Worm (Caenorhabditis elegans) whole organism, late embryonic: Measurements from ENCODE around the gene cylc-1.

Experiments
- ama-1 ChIP-seq: fragments of 150-350 bp; optimal IDR thresholded peaks from 2 replicates; lab custom pipeline; 2014
- ceh-14 ChIP-seq: sonication (generic microtip); optimal IDR thresholded peaks from 2 replicates; lab custom pipeline; 2016; ENCODE audit warnings: missing genotype, missing genetic modification characterization, missing compliant biosample characterization
- ceh-48 ChIP-seq: sonication (generic microtip); optimal IDR thresholded peaks from 2 replicates; lab custom pipeline; 2016; ENCODE audit warnings: missing genetic modification characterization, inconsistent platforms, missing compliant biosample characterization
- elt-2 ChIP-seq: sonication (generic microtip); optimal IDR thresholded peaks from 2 replicates; lab custom pipeline; 2016; ENCODE audit warnings: missing genetic modification reagents, missing genetic modification characterization, missing compliant biosample characterization
- hlh-13 ChIP-seq: fragments of 200-800 bp; sonication (Bioruptor generic); optimal IDR thresholded peaks from 2 replicates; lab custom pipeline; 2018; ENCODE audit warnings: mild to moderate bottlenecking, missing genetic modification characterization, missing compliant biosample characterization
- lin-11 ChIP-seq: fragments of 200-800 bp; sonication (Bioruptor generic); optimal IDR thresholded peaks from 2 replicates; lab custom pipeline; 2018; ENCODE audit warnings: mild to moderate bottlenecking, missing genetic modification characterization, missing compliant biosample characterization
- nfya-1 ChIP-seq: sonication (generic microtip); optimal IDR thresholded peaks from 2 replicates; lab custom pipeline; 2017; ENCODE audit warnings: missing genetic modification characterization, mild to moderate bottlenecking, missing compliant biosample characterization, antibody characterized with exemption, moderate library complexity
- pat-9 ChIP-seq: fragments of 200-800 bp; sonication (Bioruptor generic); optimal IDR thresholded peaks from 2 replicates; lab custom pipeline; 2018; ENCODE audit warnings: mild to moderate bottlenecking, missing genetic modification characterization, moderate library complexity, missing compliant biosample characterization
- tbx-2 ChIP-seq: sonication (generic microtip); optimal IDR thresholded peaks from 2 replicates; lab custom pipeline; 2016; ENCODE audit warnings: missing genetic modification characterization, missing compliant biosample characterization

cylc-1 gene

ce11 chrIV:5183755-5184166 is 41.8 kb downstream of the cylc-1 start, which contains the start of gene W03F8.4 (continued):
- TF ChIP-seq hlh-13 (no peak), elt-2 (tag; lab: Kevin White, UChicago) (peak; percentile 28), pat-9 (peak; percentile 30), lin-11 (tag; lab: Kevin White, UChicago) (peak; percentile 26), ama-1 (peak; percentile 89), ceh-14 (tag; lab: Kevin White, UChicago) (peak; percentile 3), nfya-1 (tag; lab: Kevin White, UChicago) (peak; percentile 76), ceh-48 (tag; lab: Kevin White, UChicago) (no peak), tbx-2 (peak; percentile 46)
